Worm (Caenorhabditis elegans): ENCODE results near the gene sre-47.

- TF ChIP-seq blmp-1 (tag; optimal IDR thresholded peaks at IDR 0.05) (no peak), snpc-4 (tag; optimal IDR thresholded peaks at IDR 0.05) (no peak), unc-98 (GFP tag; IDR thresholded peaks at IDR 0.05) (no peak), lsy-2 (tag; optimal IDR thresholded peaks at IDR 0.05) (no peak), nhr-84 (tag; optimal IDR thresholded peaks at IDR 0.05) (no peak), nhr-237 (tag; optimal IDR thresholded peaks at IDR 0.05) (no peak), fkh-4 (tag; optimal IDR thresholded peaks at IDR 0.05; ENCODE audit: borderline replicate concordance) (no peak), lin-13 (GFP tag; optimal IDR thresholded peaks at IDR 0.05) (no peak), ama-1 (optimal IDR thresholded peaks at IDR 0.05) (no peak), zag-1 (tag; optimal IDR thresholded peaks at IDR 0.05) (no peak)
Measured at ce11 chrII:13938290-13938689, 46.2 kb downstream of the sre-47 start.

Data from whole organism, L1 larva.